Worm (Caenorhabditis elegans) whole organism, mixed stage, embryonic: ENCODE data around the gene F09C6.12.

Experiments used
- blmp-1 ChIP-seq: fragments of 150-350 bp; optimal IDR thresholded peaks from 2 replicates; lab custom pipeline; 2014; ENCODE audit warnings: missing biosample characterization, missing genetic modification characterization
- ceh-39 ChIP-seq: fragments of 150-350 bp; optimal IDR thresholded peaks from 2 replicates; lab custom pipeline; 2014; ENCODE audit warnings: missing biosample characterization, missing genetic modification characterization
- ceh-43 ChIP-seq: fragments of 200-800 bp; sonication (Bioruptor generic); optimal IDR thresholded peaks from 2 replicates; lab custom pipeline; 2018; ENCODE audit warnings: mild to moderate bottlenecking, missing genetic modification characterization, moderate library complexity, missing compliant biosample characterization
- ces-1 ChIP-seq: fragments of 150-350 bp; optimal IDR thresholded peaks from 2 replicates; lab custom pipeline; 2014; ENCODE audit warnings: missing biosample characterization, missing genetic modification reagents, missing genetic modification characterization
- cnd-1 ChIP-seq: fragments of 200-800 bp; sonication (Bioruptor generic); optimal IDR thresholded peaks from 2 replicates; lab custom pipeline; 2018; ENCODE audit warnings: mild to moderate bottlenecking, missing genetic modification characterization, missing compliant biosample characterization
- drap-1 ChIP-seq: fragments of 200-800 bp; sonication (Bioruptor generic); optimal IDR thresholded peaks from 3 replicates; lab custom pipeline; 2018; ENCODE audit warnings: mild to moderate bottlenecking, missing genetic modification characterization, missing compliant biosample characterization
- elt-1 ChIP-seq: sonication (generic microtip); optimal IDR thresholded peaks from 2 replicates; lab custom pipeline; 2017; ENCODE audit warnings: missing genetic modification characterization, mild to moderate bottlenecking, missing compliant biosample characterization, antibody characterized with exemption, moderate library complexity, borderline replicate concordance; ENCODE audit not compliant: insufficient read depth
- elt-3 ChIP-seq: fragments of 150-350 bp; optimal IDR thresholded peaks from 2 replicates; lab custom pipeline; 2014; ENCODE audit warnings: missing biosample characterization, missing genetic modification characterization
- flh-1 ChIP-seq: fragments of 200-800 bp; sonication (Bioruptor generic); optimal IDR thresholded peaks from 2 replicates; lab custom pipeline; 2018; ENCODE audit warnings: mild to moderate bottlenecking, missing genetic modification characterization, moderate library complexity, missing compliant biosample characterization
- ham-2 ChIP-seq: fragments of 200-800 bp; sonication (Bioruptor generic); optimal IDR thresholded peaks from 2 replicates; lab custom pipeline; 2018; ENCODE audit warnings: mild to moderate bottlenecking, missing genetic modification characterization, missing compliant biosample characterization
- hlh-1 ChIP-seq: fragments of 150-350 bp; optimal IDR thresholded peaks from 2 replicates; lab custom pipeline; 2014; ENCODE audit warnings: missing biosample characterization, missing genetic modification reagents, missing genetic modification characterization
- lin-32 ChIP-seq: fragments of 200-800 bp; sonication (Bioruptor generic); optimal IDR thresholded peaks from 2 replicates; lab custom pipeline; 2018; ENCODE audit warnings: mild to moderate bottlenecking, missing genetic modification characterization, missing compliant biosample characterization
- mab-5 ChIP-seq: fragments of 150-350 bp; optimal IDR thresholded peaks from 2 replicates; lab custom pipeline; 2014; ENCODE audit warnings: missing biosample characterization, missing genetic modification characterization
- mep-1 ChIP-seq: fragments of 150-350 bp; optimal IDR thresholded peaks from 2 replicates; lab custom pipeline; 2017; ENCODE audit warnings: missing biosample characterization, missing genetic modification reagents, missing genetic modification characterization, inconsistent platforms
- mls-2 ChIP-seq: sonication (generic microtip); optimal IDR thresholded peaks from 2 replicates; lab custom pipeline; 2016; ENCODE audit warnings: mild to moderate bottlenecking, missing genetic modification characterization, moderate library complexity, missing compliant biosample characterization
- nhr-12 ChIP-seq: fragments of 150-350 bp; optimal IDR thresholded peaks from 2 replicates; lab custom pipeline; 2014; ENCODE audit warnings: missing biosample characterization, missing genetic modification characterization
- nhr-2 ChIP-seq: fragments of 150-350 bp; optimal IDR thresholded peaks from 2 replicates; lab custom pipeline; 2014; ENCODE audit warnings: missing biosample characterization, missing genetic modification characterization
- nhr-237 ChIP-seq: fragments of 150-350 bp; optimal IDR thresholded peaks from 2 replicates; lab custom pipeline; 2014; ENCODE audit warnings: missing biosample characterization, missing genetic modification characterization
- nhr-28 ChIP-seq: fragments of 150-350 bp; optimal IDR thresholded peaks from 2 replicates; lab custom pipeline; 2014; ENCODE audit warnings: missing biosample characterization, missing genetic modification characterization
- nhr-76 ChIP-seq: sonication (generic microtip); optimal IDR thresholded peaks from 2 replicates; lab custom pipeline; 2017; ENCODE audit warnings: missing biosample characterization, missing genetic modification characterization
- pha-4 ChIP-seq: fragments of 150-350 bp; optimal IDR thresholded peaks from 2 replicates; lab custom pipeline; 2018; ENCODE audit warnings: missing biosample characterization, missing genetic modification reagents, missing genetic modification characterization
- sem-2 ChIP-seq: fragments of 200-800 bp; sonication (Bioruptor generic); optimal IDR thresholded peaks from 2 replicates; lab custom pipeline; 2018; ENCODE audit warnings: mild to moderate bottlenecking, missing genetic modification characterization, missing compliant biosample characterization
- snpc-4 ChIP-seq: fragments of 150-350 bp; optimal IDR thresholded peaks from 2 replicates; lab custom pipeline; 2014; ENCODE audit warnings: missing biosample characterization, missing genetic modification characterization
- sptf-1 ChIP-seq: sonication (generic microtip); optimal IDR thresholded peaks from 2 replicates; lab custom pipeline; 2017; ENCODE audit warnings: mild to moderate bottlenecking, missing genetic modification characterization, moderate library complexity, missing compliant biosample characterization
- tbx-8 ChIP-seq: fragments of 200-800 bp; sonication (Bioruptor generic); optimal IDR thresholded peaks from 2 replicates; lab custom pipeline; 2018; ENCODE audit warnings: mild to moderate bottlenecking, missing genetic modification characterization, moderate library complexity, missing compliant biosample characterization
- unc-120 ChIP-seq: sonication (generic microtip); optimal IDR thresholded peaks from 2 replicates; lab custom pipeline; 2017; ENCODE audit warnings: missing genetic modification characterization, missing compliant biosample characterization; ENCODE audit not compliant: poor library complexity, severe bottlenecking
- unc-39 ChIP-seq: fragments of 150-350 bp; optimal IDR thresholded peaks from 2 replicates; lab custom pipeline; 2014; ENCODE audit warnings: missing biosample characterization, missing genetic modification characterization
- unc-62 ChIP-seq: fragments of 150-350 bp; optimal IDR thresholded peaks from 2 replicates; lab custom pipeline; 2014; ENCODE audit warnings: missing biosample characterization, missing genetic modification reagents, missing genetic modification characterization
- zip-8 ChIP-seq: fragments of 150-350 bp; optimal IDR thresholded peaks from 2 replicates; lab custom pipeline; 2014; ENCODE audit warnings: missing biosample characterization, missing genetic modification characterization
- ztf-11 ChIP-seq: fragments of 150-350 bp; optimal IDR thresholded peaks from 2 replicates; lab custom pipeline; 2014; ENCODE audit warnings: missing biosample characterization, missing genetic modification characterization

Gene F09C6.12

DNA sequence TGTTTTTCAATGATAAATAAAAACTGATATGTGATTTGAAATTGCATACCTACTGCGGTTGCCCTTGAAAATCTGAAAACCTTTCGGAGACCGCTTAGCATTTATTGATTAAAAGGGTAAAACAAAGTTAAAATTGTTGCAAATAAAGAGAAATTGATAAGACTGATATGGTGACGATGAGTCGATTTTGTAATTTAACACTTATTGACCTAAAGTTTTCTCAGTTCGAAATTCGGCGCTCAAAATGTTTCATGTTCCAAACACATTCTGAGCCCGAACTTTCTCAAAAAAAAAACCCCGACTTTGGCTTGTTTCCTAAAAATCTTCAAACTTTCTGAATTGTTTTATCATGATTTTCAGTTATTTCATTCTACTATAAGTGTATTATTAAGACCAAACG is 41.7 kb upstream of the F09C6.12 start, which contains the start of gene clec-40:
clec-40 (minus strand) TSS at position 101 of the 400 bp plus-strand sequence.
- no peak for TF ChIP-seq unc-120 (tag; lab: Kevin White, UChicago)
- TF ChIP-seq drap-1 (GFP tag; lab: Kevin White, UChicago), result no peak
- no peak for TF ChIP-seq blmp-1
- TF ChIP-seq ceh-39 (tag; lab: Kevin White, UChicago), result no peak

DNA sequence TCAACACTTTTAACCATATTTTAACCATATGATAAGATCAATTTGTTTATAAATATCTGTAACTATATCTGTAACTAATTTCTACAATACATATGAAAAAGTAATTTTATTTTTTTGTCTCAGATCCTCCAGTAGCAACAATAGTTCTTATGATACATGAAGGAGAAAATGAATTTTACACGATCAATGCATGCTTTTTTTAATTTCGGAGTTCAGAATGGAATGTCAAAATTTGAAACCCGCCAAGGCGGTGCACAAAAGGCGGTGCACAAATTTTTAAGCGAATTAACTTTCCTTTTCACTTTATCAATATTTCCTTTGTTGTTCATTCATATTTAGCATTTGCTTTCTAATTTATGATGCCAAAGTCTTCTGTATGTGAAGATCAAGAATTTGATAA is 39.7 kb upstream of the F09C6.12 start, which contains the start of gene clec-25:
clec-25 (plus strand) TSS at position 301 of the 400 bp plus-strand sequence.
- TF ChIP-seq ceh-43 (GFP tag; lab: Kevin White, UChicago), result no peak
- no peak for TF ChIP-seq mls-2 (tag; lab: Kevin White, UChicago)
- no peak for TF ChIP-seq cnd-1 (tag; lab: Kevin White, UChicago)
- no peak for TF ChIP-seq sem-2 (GFP tag; lab: Kevin White, UChicago)
- TF ChIP-seq, all 35 proteins: peak for 0

DNA sequence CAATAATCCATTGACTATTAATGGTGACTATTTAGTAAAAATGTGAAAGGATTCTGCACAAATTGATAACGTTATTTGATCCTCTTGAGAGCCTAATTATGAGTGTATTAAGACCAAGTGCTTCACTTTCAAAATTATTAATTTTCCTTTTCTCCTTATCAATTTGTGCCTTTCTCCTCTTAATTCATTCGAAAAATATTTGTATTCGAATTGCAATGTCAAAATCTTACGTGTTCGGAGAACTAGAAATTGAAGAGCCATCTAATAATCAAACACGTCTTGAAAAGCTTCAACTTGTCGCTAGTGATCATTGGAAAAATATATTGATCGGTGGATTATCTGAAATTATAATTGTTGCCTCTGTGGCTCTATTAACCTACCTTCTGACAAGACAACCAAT is 34.2 kb upstream of the F09C6.12 start, which contains the start of the genes clec-36 and clec-26:
clec-36 (minus strand) TSS at position 101 of the 400 bp plus-strand sequence.
clec-26 (plus strand) TSS at position 114 of the 400 bp plus-strand sequence.
- no peak for TF ChIP-seq sptf-1
- no peak for TF ChIP-seq pha-4 (tag; lab: Kevin White, UChicago)
- no peak for TF ChIP-seq drap-1 (GFP tag; lab: Kevin White, UChicago)
- no peak for TF ChIP-seq ztf-11 (tag; lab: Kevin White, UChicago)
- TF ChIP-seq flh-1 (GFP tag; lab: Kevin White, UChicago), result no peak
- TF ChIP-seq nhr-12, result no peak

DNA sequence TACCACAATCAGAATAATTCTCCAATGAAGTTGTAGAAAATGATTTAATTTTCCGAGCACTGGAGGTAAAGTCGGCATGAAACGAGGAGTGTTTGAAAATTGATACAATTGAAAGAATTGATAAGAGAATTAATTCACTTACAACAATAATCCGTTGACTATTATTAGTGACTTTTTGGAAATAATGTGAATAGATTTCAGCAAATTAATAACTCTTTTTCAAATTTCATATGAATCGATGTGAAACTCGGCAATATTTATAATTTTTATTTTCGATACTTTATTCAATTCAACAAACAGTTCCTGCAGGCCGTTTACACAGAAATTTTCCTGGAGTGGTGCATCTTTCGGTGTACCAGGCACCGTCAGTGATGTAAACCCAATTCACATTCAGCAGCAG is 30.7 kb upstream of the F09C6.12 start, which contains the start of gene clec-37:
clec-37 (minus strand) TSS at position 101 of the 400 bp plus-strand sequence.
- TF ChIP-seq tbx-8 (GFP tag; lab: Kevin White, UChicago), result no peak
- TF ChIP-seq sem-2 (GFP tag; lab: Kevin White, UChicago), result no peak
- TF ChIP-seq ceh-43 (GFP tag; lab: Kevin White, UChicago), result no peak
- TF ChIP-seq unc-62, result no peak
- TF ChIP-seq ces-1 (GFP tag; lab: Kevin White, UChicago), result no peak
- no peak for TF ChIP-seq cnd-1 (tag; lab: Kevin White, UChicago)
- TF ChIP-seq nhr-28 (tag; lab: Kevin White, UChicago), result no peak

DNA sequence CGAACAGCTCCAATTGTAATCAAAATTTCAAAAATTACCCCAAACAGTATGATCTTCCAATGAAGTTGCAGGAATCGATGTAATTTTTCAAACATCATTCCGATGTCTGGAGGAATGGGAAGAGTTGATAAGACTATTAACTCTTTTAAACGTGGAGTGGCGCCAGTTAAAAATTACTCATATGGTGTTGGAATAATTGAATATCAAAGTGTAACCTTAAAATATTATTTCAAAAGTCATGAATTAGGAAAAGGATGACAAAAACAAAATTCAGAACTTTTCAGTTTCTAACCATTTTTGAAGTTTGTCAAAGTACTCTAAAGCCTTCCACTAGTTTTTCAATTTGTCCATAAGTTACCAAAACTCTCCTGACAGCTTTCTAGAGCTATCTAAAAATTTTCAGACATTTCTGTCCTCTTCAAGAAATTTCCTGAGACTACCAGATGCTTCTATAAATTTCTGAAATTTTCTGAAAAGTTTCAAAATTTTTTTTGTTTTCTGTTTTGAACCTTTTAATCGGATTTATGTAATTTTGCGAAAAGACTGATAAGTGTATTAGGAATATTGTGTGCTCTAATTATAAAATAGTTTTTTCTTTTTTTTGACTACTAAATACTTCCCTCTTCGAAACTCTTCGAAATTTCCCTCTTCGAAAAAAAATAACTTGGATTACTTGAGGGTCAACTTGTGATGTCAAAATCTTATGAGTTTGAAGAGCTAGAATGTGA is 28.5 kb upstream of the F09C6.12 start, which contains the start of the genes clec-35 and clec-27:
clec-35 (minus strand) TSS at position 101 of the 728 bp plus-strand sequence.
clec-27 (plus strand) TSS at position 678 of the 728 bp plus-strand sequence.
- TF ChIP-seq nhr-2 (tag; lab: Kevin White, UChicago), result no peak
- TF ChIP-seq ceh-39 (tag; lab: Kevin White, UChicago), result no peak
- no peak for TF ChIP-seq ces-1 (GFP tag; lab: Kevin White, UChicago)
- TF ChIP-seq cnd-1 (tag; lab: Kevin White, UChicago), result no peak
- TF ChIP-seq ham-2 (GFP tag; lab: Kevin White, UChicago), result no peak
- no peak for TF ChIP-seq zip-8 (tag; lab: Kevin White, UChicago)
- no peak for TF ChIP-seq mab-5
- no peak for TF ChIP-seq lin-32 (GFP tag; lab: Kevin White, UChicago)
- no peak for TF ChIP-seq nhr-12
- no peak for TF ChIP-seq elt-3 (tag; lab: Kevin White, UChicago)
- TF ChIP-seq nhr-76 (tag; lab: Kevin White, UChicago), result no peak
- TF ChIP-seq ztf-11 (tag; lab: Kevin White, UChicago), result no peak
- TF ChIP-seq mep-1 (tag; lab: Kevin White, UChicago), result no peak
- TF ChIP-seq unc-62, result no peak
- TF ChIP-seq mls-2 (tag; lab: Kevin White, UChicago), result no peak
- TF ChIP-seq nhr-237, result no peak
- TF ChIP-seq tbx-8 (GFP tag; lab: Kevin White, UChicago), result no peak

DNA sequence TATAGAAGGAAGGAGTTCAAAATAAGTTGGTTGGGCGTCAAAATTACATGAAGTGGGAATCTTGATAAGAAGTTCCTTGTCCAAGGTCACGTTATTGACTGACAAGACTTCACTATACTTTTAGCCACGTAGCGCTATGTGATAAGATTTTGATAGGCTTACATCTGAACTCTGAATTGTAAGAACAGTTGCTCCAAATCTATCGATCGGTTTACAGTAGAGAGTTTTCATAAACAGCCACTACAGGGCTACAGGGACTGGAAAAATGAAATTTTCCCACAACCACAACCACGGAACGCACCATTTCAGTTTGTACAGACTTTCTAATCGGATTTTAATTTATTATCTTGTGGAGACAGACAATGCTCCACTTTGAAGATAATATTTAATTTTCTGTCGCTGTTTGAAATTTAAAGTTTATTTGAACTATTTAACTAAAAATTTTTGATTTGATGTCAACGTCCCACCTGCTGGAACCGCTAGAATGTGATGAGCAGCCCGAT is 24.6 kb upstream of the F09C6.12 start, which contains the start of the genes clec-31 and clec-22:
clec-31 (minus strand) TSS at position 101 of the 503 bp plus-strand sequence.
clec-22 (plus strand) TSS at position 453 of the 503 bp plus-strand sequence.
- TF ChIP-seq elt-1 (tag; lab: Kevin White, UChicago) (no peak), ceh-39 (tag; lab: Kevin White, UChicago) (no peak), nhr-237 (no peak), mab-5 (no peak), pha-4 (tag; lab: Kevin White, UChicago) (no peak), ztf-11 (tag; lab: Kevin White, UChicago) (no peak), unc-39 (tag; lab: Kevin White, UChicago) (no peak), sptf-1 (no peak), snpc-4 (tag; lab: Kevin White, UChicago) (no peak), hlh-1 (tag; lab: Kevin White, UChicago) (no peak), ces-1 (GFP tag; lab: Kevin White, UChicago) (no peak), mls-2 (tag; lab: Kevin White, UChicago) (no peak), unc-62 (no peak), cnd-1 (tag; lab: Kevin White, UChicago) (no peak)
- TF ChIP-seq, all 35 proteins: peak for 0
